Worm (Caenorhabditis elegans) whole organism, late embryonic: ENCODE results near the gene plx-1.

Experiments
- ceh-31 ChIP-seq: sonication (generic microtip); optimal IDR thresholded peaks from 2 replicates; lab custom pipeline; 2016; ENCODE audit warnings: missing genetic modification characterization, missing compliant biosample characterization
- dve-1 ChIP-seq: sonication (generic microtip); optimal IDR thresholded peaks from 2 replicates; lab custom pipeline; 2017; ENCODE audit warnings: antibody characterized with exemption, mild to moderate bottlenecking, missing genetic modification characterization, missing compliant biosample characterization
- lin-11 ChIP-seq: fragments of 200-800 bp; sonication (Bioruptor generic); optimal IDR thresholded peaks from 2 replicates; lab custom pipeline; 2018; ENCODE audit warnings: mild to moderate bottlenecking, missing genetic modification characterization, missing compliant biosample characterization
- pha-4 ChIP-seq: fragments of 150-350 bp; optimal IDR thresholded peaks from 2 replicates; lab custom pipeline; 2018; ENCODE audit warnings: missing biosample characterization, missing genetic modification reagents, missing genetic modification characterization

ce11 chrIV:990352-990751 lies 31.0 kb downstream of the plx-1 start, which contains the start of gene egrh-2:
- no peak for TF ChIP-seq pha-4 (tag; lab: Kevin White, UChicago)
- no peak for TF ChIP-seq dve-1
- TF ChIP-seq ceh-31 (tag; lab: Kevin White, UChicago), result no peak
- TF ChIP-seq lin-11 (tag; lab: Kevin White, UChicago), result no peak
